Worm (Caenorhabditis elegans): Measurements from ENCODE around the gene M01H9.3.

- no peak for TF ChIP-seq elt-3 (tag; optimal IDR thresholded peaks at IDR 0.05)
- no peak for TF ChIP-seq blmp-1 (tag; optimal IDR thresholded peaks at IDR 0.05)
Measured at ce11 chrIV:4449843-4450242, 27.0 kb downstream of the M01H9.3 start.

Measured in whole organism, mixed stage, embryonic.